Worm (Caenorhabditis elegans): ENCODE data around the gene ZC53.2.

Gene ZC53.2

ce11 chrX:1880665-1881064 is 43.4 kb downstream of the ZC53.2 start (continued):
- TF ChIP-seq mef-2 (tag; optimal IDR thresholded peaks at IDR 0.05) (no peak), unc-30 (tag; optimal IDR thresholded peaks at IDR 0.05) (no peak), vab-15 (tag; optimal IDR thresholded peaks at IDR 0.05) (no peak), fkh-8 (tag; optimal IDR thresholded peaks at IDR 0.05) (peak; percentile 26), nhr-20 (tag; optimal IDR thresholded peaks at IDR 0.05) (peak; percentile 66), isw-1 (GFP tag; IDR thresholded peaks at IDR 0.05) (peak; percentile 24), sup-37 (GFP tag; optimal IDR thresholded peaks at IDR 0.05) (peak; percentile 47), lir-3 (tag; optimal IDR thresholded peaks at IDR 0.05; ENCODE audit: poor library complexity) (peak; percentile 46), F16B12.6 (tag; optimal IDR thresholded peaks at IDR 0.05) (no peak), unc-86 (tag; optimal IDR thresholded peaks at IDR 0.05) (peak; percentile 31), egl-27 (tag; optimal IDR thresholded peaks at IDR 0.05) (no peak), lin-35 (GFP tag; optimal IDR thresholded peaks at IDR 0.05) (peak in 1 of 2 experiments; percentile 66), swsn-7 (tag; optimal IDR thresholded peaks at IDR 0.05) (peak; percentile 65), nhr-237 (tag; optimal IDR thresholded peaks at IDR 0.05) (no peak), jun-1 (tag; optimal IDR thresholded peaks at IDR 0.05) (peak; percentile 42), fos-1 (tag; optimal IDR thresholded peaks at IDR 0.05) (no peak), pax-3 (tag; optimal IDR thresholded peaks at IDR 0.05) (no peak), nhr-19 (GFP tag; conservative IDR thresholded peaks at IDR 0.05) (peak; percentile 78), nhr-76 (tag; optimal IDR thresholded peaks at IDR 0.05) (no peak), tbx-2 (tag; optimal IDR thresholded peaks at IDR 0.05) (peak; percentile 67), unc-130 (tag; optimal IDR thresholded peaks at IDR 0.05) (no peak), lin-14 (GFP tag; optimal IDR thresholded peaks at IDR 0.05) (peak; percentile 73), ztf-4 (tag; optimal IDR thresholded peaks at IDR 0.05) (no peak), Y116A8C.19 (tag; optimal IDR thresholded peaks at IDR 0.05; ENCODE audit: borderline replicate concordance) (no peak), ceh-88 (GFP tag; IDR thresholded peaks at IDR 0.05) (no peak), xbp-1 (tag; optimal IDR thresholded peaks at IDR 0.05) (peak; percentile 56), grh-1 (GFP tag; IDR thresholded peaks at IDR 0.05) (no peak), snu-23 (GFP tag; optimal IDR thresholded peaks at IDR 0.05) (peak; percentile 87), nhr-28 (tag; optimal IDR thresholded peaks at IDR 0.05) (no peak), ets-5 (GFP tag; IDR thresholded peaks at IDR 0.05) (no peak), zip-4 (GFP tag; optimal IDR thresholded peaks at IDR 0.05) (no peak), rnt-1 (tag; optimal IDR thresholded peaks at IDR 0.05) (peak; percentile 80), efl-3 (GFP tag; optimal IDR thresholded peaks at IDR 0.05) (no peak), mep-1 (tag; optimal IDR thresholded peaks at IDR 0.05) (peak; percentile 75), mab-9 (GFP tag; IDR thresholded peaks at IDR 0.05) (0 out of 2 replicates have a peak, but pooled peaks have one; percentile 32), egl-13 (tag; optimal IDR thresholded peaks at IDR 0.05) (peak; percentile 36), C04F5.9 (tag; optimal IDR thresholded peaks at IDR 0.05) (no peak), aha-1 (tag; optimal IDR thresholded peaks at IDR 0.05) (no peak), sox-4 (tag; optimal IDR thresholded peaks at IDR 0.05) (peak; percentile 25), C16A3.4 (tag; optimal IDR thresholded peaks at IDR 0.05) (peak; percentile 55), mdl-1 (tag; optimal IDR thresholded peaks at IDR 0.05) (peak in 1 of 2 experiments; percentile 37), lsy-2 (tag; optimal IDR thresholded peaks at IDR 0.05) (peak; percentile 55 to 59), pqm-1 (tag; optimal IDR thresholded peaks at IDR 0.05) (no peak), fkh-10 (GFP tag; optimal IDR thresholded peaks at IDR 0.05) (peak; percentile 12), ces-1 (GFP tag; optimal IDR thresholded peaks at IDR 0.05) (no peak), irx-1 (tag; optimal IDR thresholded peaks at IDR 0.05) (peak; percentile 48), lin-39 (tag; optimal IDR thresholded peaks at IDR 0.05) (peak; percentile 31), nhr-71 (tag; optimal IDR thresholded peaks at IDR 0.05) (peak; percentile 71), ceh-82 (tag; optimal IDR thresholded peaks at IDR 0.05) (peak; percentile 57 to 70 (median 66)), dsc-1 (tag; optimal IDR thresholded peaks at IDR 0.05) (peak; percentile 81), efl-1 (optimal IDR thresholded peaks at IDR 0.05) (peak; percentile 24 to 31), efl-1 (GFP tag; optimal IDR thresholded peaks at IDR 0.05 in 1 of 2) (peak in 1 of 2 experiments; percentile 94), lin-13 (GFP tag; optimal IDR thresholded peaks at IDR 0.05) (peak; percentile 46), hlh-17 (GFP tag; optimal IDR thresholded peaks at IDR 0.05; ENCODE audit: borderline replicate concordance) (no peak)
